Worm (Caenorhabditis elegans) whole organism, L1 larva: ENCODE measurements around the gene fbxa-209.

ENCODE experiments used
- ceh-63 ChIP-seq: fragments of 200-800 bp; sonication (Bioruptor generic); optimal IDR thresholded peaks from 2 replicates; lab custom pipeline; 2018; ENCODE audit warnings: mild to moderate bottlenecking, missing genetic modification characterization, missing compliant biosample characterization
- dsc-1 ChIP-seq: sonication (generic microtip); optimal IDR thresholded peaks from 2 replicates; lab custom pipeline; 2016; ENCODE audit warnings: mild to moderate bottlenecking, missing genetic modification characterization, missing compliant biosample characterization
- fos-1 ChIP-seq: fragments of 150-350 bp; optimal IDR thresholded peaks from 2 replicates; lab custom pipeline; 2014; ENCODE audit warnings: missing biosample characterization, missing genetic modification characterization
- lin-13 ChIP-seq: fragments of 150-350 bp; optimal IDR thresholded peaks from 2 replicates; lab custom pipeline; 2014; ENCODE audit warnings: missing biosample characterization, missing genetic modification reagents, missing genetic modification characterization
- nhr-20 ChIP-seq: sonication (generic microtip); optimal IDR thresholded peaks from 2 replicates; lab custom pipeline; 2016; ENCODE audit warnings: mild to moderate bottlenecking, missing genetic modification characterization, missing compliant biosample characterization
- nhr-237 ChIP-seq: fragments of 150-350 bp; optimal IDR thresholded peaks from 2 replicates; lab custom pipeline; 2014; ENCODE audit warnings: missing biosample characterization, missing genetic modification characterization
- unc-62 ChIP-seq: fragments of 150-350 bp; optimal IDR thresholded peaks from 2 replicates; lab custom pipeline; 2014; ENCODE audit warnings: missing biosample characterization, missing genetic modification reagents, missing genetic modification characterization

DNA sequence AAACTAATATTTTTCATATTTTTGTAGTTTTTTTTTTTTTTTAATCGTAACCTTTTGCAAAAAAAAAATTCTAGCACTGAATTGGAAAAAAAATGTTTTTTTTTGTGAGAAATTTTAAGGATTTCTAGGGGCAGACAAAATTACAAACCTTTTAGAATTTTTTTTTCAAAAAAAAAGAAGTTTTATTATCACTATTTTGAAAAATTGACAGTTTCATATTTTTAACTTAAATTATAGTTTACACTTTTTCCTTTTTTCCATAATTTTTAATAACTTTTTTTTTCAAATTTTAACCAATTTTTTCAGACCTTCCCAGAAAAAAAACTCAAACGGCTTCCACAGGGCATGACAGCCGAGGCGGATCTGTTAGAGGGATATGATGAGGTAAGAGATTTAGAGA is 44.2 kb upstream of the fbxa-209 start, which contains the start of gene dpf-1:
- TF ChIP-seq ceh-63 (GFP tag; lab: Kevin White, UChicago) (no peak), nhr-20 (tag; lab: Kevin White, UChicago) (no peak), dsc-1 (no peak), unc-62 (GFP tag; lab: Kevin White, UChicago) (no peak), lin-13 (GFP tag; lab: Kevin White, UChicago) (no peak), nhr-237 (tag; lab: Kevin White, UChicago) (no peak), fos-1 (tag; lab: Kevin White, UChicago) (no peak)
